Worm (Caenorhabditis elegans) whole organism, young adult: ENCODE data around the gene zipt-15.

Experiments used
- B0019.2 ChIP-seq: fragments of 200-800 bp; sonication (Bioruptor generic); conservative IDR thresholded peaks from 2 replicates; pipeline ENCODE4 v1.3.6; 2022; ENCODE audit warnings: missing genetic modification reagents, missing genetic modification characterization, missing compliant biosample characterization
- B0261.1 ChIP-seq: sonication (generic microtip); optimal IDR thresholded peaks from 2 replicates; lab custom pipeline; 2016; ENCODE audit warnings: mild to moderate bottlenecking, missing genetic modification characterization, moderate library complexity, missing compliant biosample characterization
- D2030.7 ChIP-seq: fragments of 200-800 bp; sonication (Bioruptor generic); IDR thresholded peaks from 2 replicates; pipeline ENCODE4 v1.3.6; 2022; ENCODE audit warnings: missing genetic modification reagents, missing genetic modification characterization, missing compliant biosample characterization
- F33H1.4 ChIP-seq: fragments of 200-800 bp; sonication (Bioruptor generic); IDR thresholded peaks from 2 replicates; pipeline ENCODE4 v1.3.6; 2022; ENCODE audit warnings: missing genetic modification reagents, missing genetic modification characterization, missing compliant biosample characterization
- F37B4.10 ChIP-seq: fragments of 200-800 bp; sonication (Bioruptor generic); IDR thresholded peaks from 2 replicates; pipeline ENCODE4 v1.3.6; 2022; ENCODE audit warnings: missing genetic modification characterization, missing compliant biosample characterization
- F55B11.4 ChIP-seq: sonication (generic microtip); optimal IDR thresholded peaks from 2 replicates; lab custom pipeline; 2016; ENCODE audit warnings: missing compliant biosample characterization, missing genetic modification characterization, borderline replicate concordance; ENCODE audit not compliant: insufficient read depth
- K11D2.4 ChIP-seq: fragments of 200-800 bp; sonication (Bioruptor generic); IDR thresholded peaks from 2 replicates; pipeline ENCODE4 v1.3.6; 2022; ENCODE audit warnings: missing genetic modification reagents, missing genetic modification characterization, missing compliant biosample characterization
- T07F8.4 ChIP-seq: sonication (generic microtip); optimal IDR thresholded peaks from 2 replicates; lab custom pipeline; 2016; ENCODE audit warnings: mild to moderate bottlenecking, missing genetic modification characterization, moderate library complexity, missing compliant biosample characterization
- T26A5.8 ChIP-seq: sonication (generic microtip); optimal IDR thresholded peaks from 2 replicates; lab custom pipeline; 2016; ENCODE audit warnings: missing genetic modification characterization, missing compliant biosample characterization
- ama-1 ChIP-seq, 3 experiments: fragments of 150-350 bp in 1 of 3; sonication (generic microtip) in 2 of 3; optimal IDR thresholded peaks; 2 replicates each; lab custom pipeline; 2014 to 2018; ENCODE audit warnings: missing biosample characterization in 2 of 3, missing genetic modification characterization in 2 of 3, missing genetic modification reagents in 2 of 3
- atf-7 ChIP-seq: sonication (generic microtip); optimal IDR thresholded peaks from 2 replicates; lab custom pipeline; 2017; ENCODE audit warnings: mild to moderate bottlenecking, missing genetic modification characterization, missing compliant biosample characterization
- athp-1 ChIP-seq: sonication (generic microtip); optimal IDR thresholded peaks from 2 replicates; lab custom pipeline; 2017; ENCODE audit warnings: mild to moderate bottlenecking, missing genetic modification characterization, missing compliant biosample characterization
- attf-5 ChIP-seq: fragments of 200-800 bp; sonication (Bioruptor generic); optimal IDR thresholded peaks from 2 replicates; lab custom pipeline; 2018; ENCODE audit warnings: mild to moderate bottlenecking, missing genetic modification characterization, missing compliant biosample characterization
- cebp-1 ChIP-seq, 2 experiments: fragments of 200-800 bp in 1 of 2; sonication (Bioruptor generic) in 1 of 2; sonication (generic microtip) in 1 of 2; IDR thresholded peaks in 1 of 2; optimal IDR thresholded peaks in 1 of 2; 2 replicates each; pipeline versions ENCODE4 v1.3.6 to Lab custom; 2017 to 2022; ENCODE audit warnings: missing compliant biosample characterization in 2 of 2, missing genetic modification characterization in 2 of 2, mild to moderate bottlenecking in 1 of 2, missing genetic modification reagents in 1 of 2, moderate library complexity in 1 of 2
- ceh-100 ChIP-seq: fragments of 200-800 bp; sonication (Bioruptor generic); IDR thresholded peaks from 2 replicates; pipeline ENCODE4 v1.3.6; 2022; ENCODE audit warnings: missing genetic modification reagents, missing genetic modification characterization, missing compliant biosample characterization
- dox-1 ChIP-seq: fragments of 200-800 bp; sonication (Bioruptor generic); IDR thresholded peaks from 2 replicates; pipeline ENCODE4 v1.3.6; 2022; ENCODE audit warnings: missing genetic modification reagents, missing genetic modification characterization, missing compliant biosample characterization
- efl-1 ChIP-seq: fragments of 150-350 bp; optimal IDR thresholded peaks from 2 replicates; lab custom pipeline; 2014; ENCODE audit warnings: missing biosample characterization, missing genetic modification reagents, missing genetic modification characterization
- egrh-3 ChIP-seq: fragments of 200-800 bp; sonication (Bioruptor generic); IDR thresholded peaks from 2 replicates; pipeline ENCODE4 v1.3.6; 2022; ENCODE audit warnings: missing genetic modification reagents, missing genetic modification characterization, missing compliant biosample characterization
- gei-17 ChIP-seq: fragments of 200-800 bp; sonication (Bioruptor generic); optimal IDR thresholded peaks from 2 replicates; lab custom pipeline; 2018; ENCODE audit warnings: mild to moderate bottlenecking, missing genetic modification characterization, missing compliant biosample characterization
- hlh-12 ChIP-seq: sonication (generic microtip); optimal IDR thresholded peaks from 2 replicates; lab custom pipeline; 2016; ENCODE audit warnings: missing genetic modification characterization, missing compliant biosample characterization
- hmg-1.2 ChIP-seq: fragments of 200-800 bp; sonication (Bioruptor generic); IDR thresholded peaks from 2 replicates; pipeline ENCODE4 v1.3.6; 2022; ENCODE audit warnings: missing genetic modification reagents, missing genetic modification characterization, missing compliant biosample characterization
- hsf-1 ChIP-seq: fragments of 200-800 bp; sonication (Bioruptor generic); IDR thresholded peaks from 2 replicates; pipeline ENCODE4 v1.3.6; 2022; ENCODE audit warnings: missing genetic modification reagents, missing genetic modification characterization, missing compliant biosample characterization
- lag-1 ChIP-seq: fragments of 200-800 bp; sonication (Bioruptor generic); IDR thresholded peaks from 2 replicates; pipeline ENCODE4 v1.3.6; 2022; ENCODE audit warnings: missing genetic modification reagents, missing genetic modification characterization, missing compliant biosample characterization
- let-607 ChIP-seq, 2 experiments: fragments of 200-800 bp in 1 of 2; sonication (Bioruptor generic) in 1 of 2; sonication (generic microtip) in 1 of 2; optimal IDR thresholded peaks; 2 replicates each; lab custom pipeline; 2016 to 2018; ENCODE audit warnings: mild to moderate bottlenecking in 2 of 2, missing compliant biosample characterization in 2 of 2, missing genetic modification characterization in 2 of 2, moderate library complexity in 2 of 2, missing genotype in 1 of 2
- lin-26 ChIP-seq: fragments of 200-800 bp; sonication (Bioruptor generic); IDR thresholded peaks from 2 replicates; pipeline ENCODE4 v1.3.6; 2022; ENCODE audit warnings: missing genetic modification reagents, missing genetic modification characterization, missing compliant biosample characterization
- madf-3 ChIP-seq: fragments of 200-800 bp; sonication (Bioruptor generic); IDR thresholded peaks from 2 replicates; pipeline ENCODE4 v1.3.6; 2022; ENCODE audit warnings: missing genetic modification reagents, missing genetic modification characterization, missing compliant biosample characterization
- madf-6 ChIP-seq: fragments of 200-800 bp; sonication (Bioruptor generic); IDR thresholded peaks from 2 replicates; pipeline ENCODE4 v1.3.6; 2022; ENCODE audit warnings: missing genetic modification reagents, missing genetic modification characterization, missing compliant biosample characterization
- mcd-1 ChIP-seq: fragments of 200-800 bp; sonication (Bioruptor generic); IDR thresholded peaks from 2 replicates; pipeline ENCODE4 v1.3.6; 2022; ENCODE audit warnings: missing genetic modification reagents, missing genetic modification characterization, missing compliant biosample characterization
- mes-4 ChIP-seq: sonication (generic microtip); optimal IDR thresholded peaks from 2 replicates; lab custom pipeline; 2016; ENCODE audit warnings: missing genotype, missing genetic modification characterization, missing compliant biosample characterization
- nhr-179 ChIP-seq: sonication (generic microtip); optimal IDR thresholded peaks from 2 replicates; lab custom pipeline; 2016; ENCODE audit warnings: mild to moderate bottlenecking, missing genetic modification characterization, missing compliant biosample characterization
- pbrm-1 ChIP-seq: fragments of 200-800 bp; sonication (Bioruptor generic); IDR thresholded peaks from 2 replicates; pipeline ENCODE4 v1.3.6; 2022; ENCODE audit warnings: missing genetic modification reagents, missing genetic modification characterization, missing compliant biosample characterization
- rcor-1 ChIP-seq: fragments of 200-800 bp; sonication (Bioruptor generic); IDR thresholded peaks from 2 replicates; pipeline ENCODE4 v1.3.6; 2022; ENCODE audit warnings: missing genetic modification reagents, missing genetic modification characterization, missing compliant biosample characterization
- rpc-1 ChIP-seq, 2 experiments: fragments of 150-350 bp in 1 of 2; sonication (generic microtip) in 1 of 2; optimal IDR thresholded peaks; 2 replicates each; lab custom pipeline; 2014 to 2018; ENCODE audit warnings: missing biosample characterization in 1 of 2, missing genetic modification characterization in 1 of 2, missing genetic modification reagents in 1 of 2, missing genotype in 1 of 2
- snpc-4 ChIP-seq, 5 experiments: fragments of 150-350 bp in 1 of 5; sonication (generic microtip) in 4 of 5; optimal IDR thresholded peaks; 2 replicates each; lab custom pipeline; 2014 to 2018; ENCODE audit warnings: missing genetic modification characterization in 5 of 5, missing biosample characterization in 3 of 5, antibody characterized with exemption in 2 of 5, mild to moderate bottlenecking in 2 of 5, missing compliant biosample characterization in 2 of 5, missing genotype in 2 of 5, moderate library complexity in 2 of 5, missing genetic modification reagents in 1 of 5
- somi-1 ChIP-seq: fragments of 200-800 bp; sonication (Bioruptor generic); optimal IDR thresholded peaks from 2 replicates; lab custom pipeline; 2018; ENCODE audit warnings: mild to moderate bottlenecking, missing genetic modification characterization, missing compliant biosample characterization
- sptf-2 ChIP-seq: fragments of 200-800 bp; sonication (Bioruptor generic); optimal IDR thresholded peaks from 2 replicates; lab custom pipeline; 2018; ENCODE audit warnings: mild to moderate bottlenecking, missing genetic modification characterization, missing compliant biosample characterization
- tbp1 ChIP-seq: fragments of 200-800 bp; sonication (Bioruptor generic); optimal IDR thresholded peaks from 2 replicates; lab custom pipeline; 2018; ENCODE audit warnings: mild to moderate bottlenecking, missing genetic modification characterization, missing compliant biosample characterization
- zfh-2 ChIP-seq: fragments of 200-800 bp; sonication (Bioruptor generic); conservative IDR thresholded peaks from 2 replicates; pipeline ENCODE4 v1.3.6; 2022; ENCODE audit warnings: missing genetic modification reagents, missing genetic modification characterization, missing compliant biosample characterization
- zim-3 ChIP-seq: sonication (generic microtip); optimal IDR thresholded peaks from 2 replicates; lab custom pipeline; 2017; ENCODE audit warnings: mild to moderate bottlenecking, missing genetic modification characterization, moderate library complexity, missing compliant biosample characterization
- ztf-18 ChIP-seq: sonication (generic microtip); optimal IDR thresholded peaks from 2 replicates; lab custom pipeline; 2016; ENCODE audit warnings: missing genotype, mild to moderate bottlenecking, missing genetic modification characterization, missing compliant biosample characterization
- ztf-28 ChIP-seq: fragments of 200-800 bp; sonication (Bioruptor generic); IDR thresholded peaks from 2 replicates; pipeline ENCODE4 v1.3.6; 2022; ENCODE audit warnings: missing genetic modification reagents, missing genetic modification characterization, missing compliant biosample characterization
- ztf-6 ChIP-seq: fragments of 200-800 bp; sonication (Bioruptor generic); IDR thresholded peaks from 2 replicates; pipeline ENCODE4 v1.3.6; 2022; ENCODE audit warnings: missing genetic modification reagents, missing genetic modification characterization, missing compliant biosample characterization

zipt-15 gene

DNA sequence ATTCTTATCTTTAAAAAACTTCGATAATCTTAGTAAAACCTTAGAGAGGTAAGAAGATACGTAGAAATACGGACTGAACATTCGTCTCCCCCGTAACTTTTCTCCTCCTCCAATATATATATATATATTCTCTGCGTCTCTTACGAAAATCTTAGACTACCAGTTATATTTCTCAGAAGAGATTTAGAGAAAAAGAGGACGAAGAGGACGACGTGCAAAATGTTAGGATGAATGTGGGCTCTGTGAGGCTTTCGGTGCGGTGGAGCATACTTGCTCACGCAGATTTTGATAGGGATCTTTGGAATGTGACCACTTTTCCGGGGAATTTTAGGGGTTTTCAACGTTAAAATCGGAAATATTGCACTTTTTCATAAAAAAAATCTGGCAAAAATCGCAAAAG, 3.7 kb upstream of the zipt-15 start (continued):
- TF ChIP-seq ama-1 (optimal IDR thresholded peaks at IDR 0.05; lab: Kevin White, UChicago) (no peak), ama-1 (GFP tag; optimal IDR thresholded peaks at IDR 0.05; lab: Kevin White, UChicago) (no peak), somi-1 (GFP tag; lab: Kevin White, UChicago) (peak; percentile 7), F33H1.4 (GFP tag; lab: Robert Waterston, UW) (no peak), hlh-12 (tag; lab: Kevin White, UChicago) (no peak), mes-4 (tag; lab: Kevin White, UChicago) (no peak), athp-1 (tag; lab: Kevin White, UChicago) (no peak), nhr-179 (no peak), atf-7 (tag; lab: Kevin White, UChicago) (no peak), tbp1 (GFP tag; lab: Kevin White, UChicago) (no peak), zim-3 (no peak), madf-6 (GFP tag; lab: Robert Waterston, UW) (no peak), let-607 (tag; optimal IDR thresholded peaks at IDR 0.05; lab: Kevin White, UChicago) (no peak), F55B11.4 (tag; lab: Kevin White, UChicago) (no peak), snpc-4 (GFP tag; optimal IDR thresholded peaks at IDR 0.05; lab: Kevin White, UChicago) (no peak), snpc-4 (tag; optimal IDR thresholded peaks at IDR 0.05; lab: Kevin White, UChicago) (peak in 1 of 4 experiments; percentile 17), T07F8.4 (no peak)

DNA sequence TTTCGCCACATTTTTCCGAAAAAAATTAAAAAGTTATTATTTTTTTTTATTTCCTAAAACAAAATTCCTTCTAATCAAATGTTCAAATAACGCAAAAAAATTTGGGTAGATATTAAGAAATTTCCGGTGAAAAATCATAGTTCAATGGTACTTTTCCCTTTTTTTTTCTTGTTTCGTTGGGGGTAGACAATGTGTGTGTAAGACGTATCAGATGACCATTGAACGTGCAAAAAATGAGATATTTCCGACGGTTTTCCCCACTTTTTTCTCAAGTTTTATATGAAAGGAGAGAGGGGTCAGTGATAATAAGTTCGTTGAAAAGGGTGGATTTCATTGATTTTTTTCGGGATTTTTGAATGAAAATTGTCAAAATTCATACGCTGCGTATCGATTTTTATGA, 1.4 kb upstream of the zipt-15 start:
- TF ChIP-seq efl-1 (GFP tag; lab: Kevin White, UChicago): no peak
- TF ChIP-seq gei-17 (GFP tag; lab: Kevin White, UChicago): no peak
- no peak for TF ChIP-seq ztf-28
- no peak for TF ChIP-seq T26A5.8 (tag; lab: Kevin White, UChicago)
- no peak for TF ChIP-seq B0019.2 (GFP tag; lab: Robert Waterston, UW)
- no peak for TF ChIP-seq D2030.7
- no peak for TF ChIP-seq attf-5 (GFP tag; lab: Kevin White, UChicago)
- TF ChIP-seq sptf-2 (GFP tag; lab: Kevin White, UChicago): no peak
- TF ChIP-seq hsf-1: no peak
- TF ChIP-seq dox-1: no peak
- TF ChIP-seq ztf-6: no peak
- TF ChIP-seq ztf-18 (tag; lab: Kevin White, UChicago): no peak

DNA sequence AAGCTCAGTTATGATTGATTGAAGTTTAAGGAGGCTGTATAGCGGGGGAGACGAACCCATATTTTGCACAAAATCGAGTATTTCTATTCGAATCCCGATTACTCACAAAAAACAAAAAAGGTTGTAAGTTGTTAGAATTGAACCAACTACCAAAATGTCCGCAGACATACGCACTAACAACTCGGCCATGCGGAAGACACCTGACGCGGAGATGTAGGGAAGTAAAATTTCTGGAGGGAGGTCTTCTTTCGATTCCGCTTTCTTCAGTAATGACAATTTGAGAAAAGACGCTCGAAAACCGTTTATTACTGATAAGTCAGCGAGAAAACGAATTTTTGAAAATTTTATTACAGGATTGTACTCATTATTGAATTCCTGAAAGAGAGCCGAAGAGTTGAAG, 6.9 kb downstream of the zipt-15 start:
- peak; percentile 43 for TF ChIP-seq B0261.1 (tag; lab: Kevin White, UChicago)
- TF ChIP-seq madf-3: no peak
- TF ChIP-seq F55B11.4 (tag; lab: Kevin White, UChicago): no peak
- peak; percentile 18 for TF ChIP-seq rpc-1 (optimal IDR thresholded peaks at IDR 0.05; lab: Kevin White, UChicago)
- peak; percentile 29 for TF ChIP-seq rpc-1 (tag; optimal IDR thresholded peaks at IDR 0.05; lab: Kevin White, UChicago)
- TF ChIP-seq tbp1 (GFP tag; lab: Kevin White, UChicago): peak; percentile 64
- no peak for TF ChIP-seq snpc-4 (GFP tag; optimal IDR thresholded peaks at IDR 0.05; lab: Kevin White, UChicago)
- peak in 1 of 4 experiments; percentile 35 for TF ChIP-seq snpc-4 (tag; optimal IDR thresholded peaks at IDR 0.05; lab: Kevin White, UChicago)
- TF ChIP-seq, all 124 proteins: peak for 4

DNA sequence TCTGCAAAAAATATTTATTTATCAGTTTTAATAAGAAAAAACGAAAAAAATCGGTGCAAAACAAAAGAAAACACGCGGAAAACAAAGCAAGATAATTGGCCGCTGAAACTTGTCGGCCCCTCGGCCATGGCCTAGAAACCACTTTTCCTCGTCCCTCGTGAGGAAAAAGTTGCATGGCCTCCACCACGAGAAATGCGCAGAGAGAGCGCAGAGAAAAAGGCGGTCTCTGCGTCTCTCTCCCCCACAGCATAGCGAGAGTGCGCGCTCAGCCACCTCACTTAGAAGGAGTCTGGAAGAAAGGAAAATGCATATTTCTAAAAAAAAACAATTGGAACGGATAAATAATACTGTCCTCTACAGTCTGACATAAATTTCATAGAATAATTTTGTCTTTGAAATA, 11.4 kb downstream of the zipt-15 start:
- peak; percentile 66 for TF ChIP-seq K11D2.4 (GFP tag; lab: Robert Waterston, UW)
- peak; percentile 93 for TF ChIP-seq hmg-1.2
- TF ChIP-seq zfh-2 (GFP tag; lab: Robert Waterston, UW): peak; percentile 55
- TF ChIP-seq pbrm-1 (GFP tag; lab: Robert Waterston, UW): peak; percentile 21; the same call in 1 of the 2 replicates
- peak; percentile 66; the same call in 1 of the 2 replicates for TF ChIP-seq rcor-1 (GFP tag; lab: Robert Waterston, UW)
- 0 out of 2 replicates have a peak, but pooled peaks have one; percentile 28 for TF ChIP-seq lag-1 (GFP tag; lab: Robert Waterston, UW)
- peak; percentile 89 for TF ChIP-seq mcd-1 (GFP tag; lab: Robert Waterston, UW)
- TF ChIP-seq F33H1.4 (GFP tag; lab: Robert Waterston, UW): 0 out of 2 replicates have a peak, but pooled peaks have one; percentile 16
- TF ChIP-seq lin-26 (GFP tag; lab: Robert Waterston, UW): 0 out of 2 replicates have a peak, but pooled peaks have one; percentile 23
- TF ChIP-seq egrh-3 (GFP tag; lab: Robert Waterston, UW): peak; percentile 37; the same call in 1 of the 2 replicates
- TF ChIP-seq ztf-18 (tag; lab: Kevin White, UChicago): peak; percentile 74
- TF ChIP-seq dox-1: peak; percentile 74
- 0 out of 2 replicates have a peak, but pooled peaks have one; percentile 36 for TF ChIP-seq F37B4.10 (GFP tag; lab: Robert Waterston, UW)
- TF ChIP-seq cebp-1 (GFP tag; IDR thresholded peaks at IDR 0.05; lab: Robert Waterston, UW): peak; percentile 30; the same call in 1 of the 2 replicates
- peak; percentile 24 for TF ChIP-seq cebp-1 (tag; optimal IDR thresholded peaks at IDR 0.05; lab: Kevin White, UChicago)
- peak; percentile 67 for TF ChIP-seq ceh-100 (GFP tag; lab: Robert Waterston, UW)
